Fruit fly (Drosophila melanogaster) whole organism, embryonic: ENCODE measurements around the gene schlank.

ENCODE experiments used
- Aef1 ChIP-seq: fragments of 200-800 bp; sonication (Bioruptor generic); IDR thresholded peaks from 3 replicates; pipeline ENCODE4 v1.3.6; 2022; ENCODE audit warnings: missing biosample characterization, missing genetic modification characterization
- Bteb2 ChIP-seq: fragments of 200-800 bp; sonication (Bioruptor generic); optimal IDR thresholded peaks from 2 replicates; lab custom pipeline; 2016; ENCODE audit warnings: missing biosample characterization, missing genetic modification characterization
- CG10267 ChIP-seq: fragments of 200-800 bp; sonication (Bioruptor generic); optimal IDR thresholded peaks from 2 replicates; lab custom pipeline; 2018; ENCODE audit warnings: missing biosample characterization, mild to moderate bottlenecking, missing genetic modification characterization, moderate library complexity
- CG10543 ChIP-seq: fragments of 200-800 bp; sonication (Bioruptor generic); optimal IDR thresholded peaks from 3 replicates; lab custom pipeline; 2017; ENCODE audit warnings: missing biosample characterization, mild to moderate bottlenecking, missing genetic modification characterization, moderate library complexity
- CG11247 ChIP-seq: fragments of 200-800 bp; sonication (Bioruptor generic); IDR thresholded peaks from 2 replicates; pipeline ENCODE4 v1.3.6; 2022; ENCODE audit warnings: missing biosample characterization, missing genetic modification characterization
- CG11504 ChIP-seq: fragments of 200-800 bp; sonication (Bioruptor generic); optimal IDR thresholded peaks from 3 replicates; lab custom pipeline; 2019; ENCODE audit warnings: missing biosample characterization, mild to moderate bottlenecking, missing genetic modification characterization, moderate library complexity
- CG12744 ChIP-seq: fragments of 200-800 bp; sonication (Bioruptor generic); optimal IDR thresholded peaks from 2 replicates; lab custom pipeline; 2016; ENCODE audit warnings: missing biosample characterization, missing genetic modification characterization
- CG12942 ChIP-seq: fragments of 200-800 bp; sonication (Bioruptor generic); optimal IDR thresholded peaks from 3 replicates; lab custom pipeline; 2016; ENCODE audit warnings: missing biosample characterization, missing genetic modification characterization
- CG13424 ChIP-seq: fragments of 200-800 bp; sonication (Bioruptor generic); optimal IDR thresholded peaks from 2 replicates; lab custom pipeline; 2019; ENCODE audit warnings: missing biosample characterization, mild to moderate bottlenecking, missing genetic modification characterization, moderate library complexity
- CG13894 ChIP-seq: fragments of 200-800 bp; sonication (Bioruptor generic); optimal IDR thresholded peaks from 3 replicates; lab custom pipeline; 2018; ENCODE audit warnings: missing biosample characterization, mild to moderate bottlenecking, missing genetic modification characterization, moderate library complexity
- CG14860 ChIP-seq: fragments of 200-800 bp; sonication (Bioruptor generic); IDR thresholded peaks from 3 replicates; pipeline ENCODE4 v1.3.6; 2022; ENCODE audit warnings: missing biosample characterization, missing genetic modification characterization; ENCODE audit not compliant: partially characterized antibody
- CG15011 ChIP-seq: fragments of 200-800 bp; sonication (Bioruptor generic); optimal IDR thresholded peaks from 3 replicates; lab custom pipeline; 2018; ENCODE audit warnings: missing biosample characterization, mild to moderate bottlenecking, missing genetic modification characterization
- CG15479 ChIP-seq: fragments of 200-800 bp; sonication (Bioruptor generic); optimal IDR thresholded peaks from 3 replicates; lab custom pipeline; 2019; ENCODE audit warnings: missing biosample characterization, mild to moderate bottlenecking, missing genetic modification characterization, moderate library complexity
- CG15601 ChIP-seq: fragments of 200-800 bp; sonication (Bioruptor generic); optimal IDR thresholded peaks from 3 replicates; lab custom pipeline; 2019; ENCODE audit warnings: missing biosample characterization, mild to moderate bottlenecking, missing genetic modification characterization, moderate library complexity
- CG17328 ChIP-seq: fragments of 200-800 bp; sonication (Bioruptor generic); IDR thresholded peaks from 2 replicates; pipeline ENCODE4 v1.3.6; 2022; ENCODE audit warnings: missing biosample characterization, missing genetic modification characterization
- CG2678 ChIP-seq: fragments of 200-800 bp; sonication (Bioruptor generic); optimal IDR thresholded peaks from 3 replicates; lab custom pipeline; 2019; ENCODE audit warnings: missing biosample characterization, mild to moderate bottlenecking, missing genetic modification characterization, moderate library complexity
- CG3281 ChIP-seq: fragments of 200-800 bp; sonication (Bioruptor generic); optimal IDR thresholded peaks from 3 replicates; lab custom pipeline; 2017; ENCODE audit warnings: missing biosample characterization, mild to moderate bottlenecking, missing genetic modification characterization
- CG4854 ChIP-seq: fragments of 200-800 bp; sonication (Bioruptor generic); optimal IDR thresholded peaks from 2 replicates; lab custom pipeline; 2016; ENCODE audit warnings: missing biosample characterization, missing genetic modification characterization, inconsistent platforms
- CG6683 ChIP-seq: fragments of 200-800 bp; sonication (Bioruptor generic); optimal IDR thresholded peaks from 2 replicates; lab custom pipeline; 2017; ENCODE audit warnings: missing biosample characterization, mild to moderate bottlenecking, missing genetic modification characterization, missing genetic modification reagents
- CG7928 ChIP-seq: fragments of 200-800 bp; sonication (Bioruptor generic); optimal IDR thresholded peaks from 2 replicates; lab custom pipeline; 2017; ENCODE audit warnings: missing biosample characterization, mild to moderate bottlenecking, missing genetic modification characterization
- CG9932 ChIP-seq: fragments of 200-800 bp; sonication (Bioruptor generic); IDR thresholded peaks from 2 replicates; pipeline ENCODE4 v1.3.6; 2022; ENCODE audit warnings: missing biosample characterization, missing genetic modification characterization
- E2f1 ChIP-seq: fragments of 200-800 bp; sonication (Bioruptor generic); IDR thresholded peaks from 2 replicates; pipeline ENCODE4 v1.3.6; 2022; ENCODE audit warnings: missing biosample characterization, missing genetic modification characterization
- Hr39 ChIP-seq: fragments of >200 bp; optimal IDR thresholded peaks from 2 replicates; lab custom pipeline; 2017
- Nf-YC ChIP-seq: fragments of 200-800 bp; optimal IDR thresholded peaks from 3 replicates; lab custom pipeline; 2019; ENCODE audit warnings: missing biosample characterization, mild to moderate bottlenecking, missing genetic modification characterization, moderate library complexity
- Optix ChIP-seq: fragments of 200-800 bp; sonication (Bioruptor generic); IDR thresholded peaks from 3 replicates; pipeline ENCODE4 v1.3.6; 2022; ENCODE audit warnings: missing biosample characterization, missing genetic modification characterization
- Pdp1 ChIP-seq, 2 experiments: fragments of 200-800 bp; sonication (Bioruptor generic); optimal IDR thresholded peaks; 3 replicates each; lab custom pipeline; 2016; ENCODE audit warnings: missing biosample characterization in 2 of 2, missing genetic modification characterization in 2 of 2, mild to moderate bottlenecking in 1 of 2, moderate library complexity in 1 of 2
- Ptx1 ChIP-seq: fragments of 200-800 bp; sonication (Bioruptor generic); IDR thresholded peaks from 2 replicates; pipeline ENCODE4 v1.3.6; 2022; ENCODE audit warnings: missing biosample characterization, missing genetic modification characterization
- Spps ChIP-seq: fragments of 200-800 bp; sonication (Bioruptor generic); optimal IDR thresholded peaks from 2 replicates; lab custom pipeline; 2018; ENCODE audit warnings: missing biosample characterization, mild to moderate bottlenecking, missing genetic modification characterization
- Taf1 ChIP-seq: fragments of 200-800 bp; sonication (Bioruptor generic); IDR thresholded peaks from 2 replicates; pipeline ENCODE4 v1.3.6; 2022; ENCODE audit warnings: missing biosample characterization, missing genetic modification characterization
- amos ChIP-seq: fragments of 200-800 bp; sonication (Bioruptor generic); IDR thresholded peaks from 2 replicates; pipeline ENCODE4 v1.3.6; 2022; ENCODE audit warnings: missing biosample characterization, missing genetic modification characterization; ENCODE audit not compliant: partially characterized antibody
- az2 ChIP-seq: fragments of 200-800 bp; sonication (Bioruptor generic); optimal IDR thresholded peaks from 3 replicates; lab custom pipeline; 2016; ENCODE audit warnings: missing biosample characterization, missing genetic modification characterization
- bab2 ChIP-seq: fragments of 200-800 bp; sonication (Bioruptor generic); optimal IDR thresholded peaks from 2 replicates; lab custom pipeline; 2016; ENCODE audit warnings: missing biosample characterization, missing genetic modification characterization
- da ChIP-seq: fragments of 200-800 bp; sonication (Bioruptor generic); optimal IDR thresholded peaks from 2 replicates; lab custom pipeline; 2016; ENCODE audit warnings: missing biosample characterization, missing genetic modification characterization
- dmrt11E ChIP-seq: fragments of 200-800 bp; sonication (Bioruptor generic); optimal IDR thresholded peaks from 3 replicates; lab custom pipeline; 2018; ENCODE audit warnings: missing biosample characterization, mild to moderate bottlenecking, missing genetic modification characterization, moderate library complexity
- dysf ChIP-seq: fragments of 200-800 bp; sonication (Bioruptor generic); IDR thresholded peaks from 3 replicates; pipeline ENCODE4 v1.3.6; 2022; ENCODE audit warnings: missing biosample characterization, missing genetic modification characterization
- gro ChIP-seq: fragments of 200-800 bp; sonication (Bioruptor generic); optimal IDR thresholded peaks from 2 replicates; lab custom pipeline; 2016; ENCODE audit warnings: missing biosample characterization, missing genetic modification characterization
- h ChIP-seq: fragments of >200 bp; optimal IDR thresholded peaks from 2 replicates; lab custom pipeline; 2017
- kni ChIP-seq: fragments of 200-800 bp; sonication (Bioruptor generic); optimal IDR thresholded peaks from 3 replicates; lab custom pipeline; 2017; ENCODE audit warnings: mild to moderate bottlenecking, missing biosample characterization, missing genetic modification reagents, missing genetic modification characterization
- luna ChIP-seq: fragments of 200-800 bp; sonication (Bioruptor generic); optimal IDR thresholded peaks from 2 replicates; lab custom pipeline; 2016; ENCODE audit warnings: missing biosample characterization, missing genetic modification characterization
- peb ChIP-seq: fragments of 200-800 bp; sonication (Bioruptor generic); IDR thresholded peaks from 2 replicates; pipeline ENCODE4 v1.3.6; 2022; ENCODE audit warnings: missing biosample characterization, missing genetic modification characterization
- prd ChIP-seq, 3 experiments: fragments of >200 bp in 2 of 3; fragments of 200-800 bp in 1 of 3; sonication (Bioruptor generic) in 1 of 3; optimal IDR thresholded peaks in 2 of 3; IDR thresholded peaks in 1 of 3; 2 replicates in 2 of 3; 3 replicates in 1 of 3; pipeline versions ENCODE4 v1.3.6 to Lab custom; 2017 to 2022; ENCODE audit warnings: missing biosample characterization in 1 of 3, missing genetic modification characterization in 1 of 3
- sc ChIP-seq, 3 experiments: fragments of >200 bp in 2 of 3; fragments of 200-800 bp in 1 of 3; sonication (Bioruptor generic) in 1 of 3; optimal IDR thresholded peaks; 2 replicates in 2 of 3; 3 replicates in 1 of 3; lab custom pipeline; 2017; ENCODE audit warnings: mild to moderate bottlenecking in 1 of 3, missing biosample characterization in 1 of 3, missing genetic modification characterization in 1 of 3, missing genetic modification reagents in 1 of 3
- sima ChIP-seq: fragments of 200-800 bp; sonication (Bioruptor generic); optimal IDR thresholded peaks from 2 replicates; lab custom pipeline; 2016; ENCODE audit warnings: missing biosample characterization, missing genetic modification characterization
- sisA ChIP-seq: fragments of 200-800 bp; sonication (Bioruptor generic); IDR thresholded peaks from 2 replicates; pipeline ENCODE4 v1.3.6; 2022; ENCODE audit warnings: missing biosample characterization, missing genetic modification characterization
- slou ChIP-seq: fragments of 200-800 bp; sonication (Bioruptor generic); optimal IDR thresholded peaks from 3 replicates; lab custom pipeline; 2016; ENCODE audit warnings: missing biosample characterization, missing genetic modification characterization
- sr ChIP-seq: fragments of 200-800 bp; sonication (Bioruptor generic); IDR thresholded peaks from 3 replicates; pipeline ENCODE4 v1.3.6; 2022; ENCODE audit warnings: missing biosample characterization, missing genetic modification characterization
- tap ChIP-seq: fragments of 200-800 bp; optimal IDR thresholded peaks from 3 replicates; lab custom pipeline; 2019; ENCODE audit warnings: missing biosample characterization, mild to moderate bottlenecking, missing genetic modification characterization, moderate library complexity
- vfl ChIP-seq: fragments of 200-800 bp; sonication (Bioruptor generic); optimal IDR thresholded peaks from 2 replicates; lab custom pipeline; 2016; ENCODE audit warnings: missing biosample characterization, missing genetic modification characterization
- wek ChIP-seq: fragments of 200-800 bp; sonication (Bioruptor generic); optimal IDR thresholded peaks from 3 replicates; lab custom pipeline; 2018; ENCODE audit warnings: missing biosample characterization, mild to moderate bottlenecking, missing genetic modification characterization, moderate library complexity
- wor ChIP-seq: fragments of 200-800 bp; sonication (Bioruptor generic); IDR thresholded peaks from 2 replicates; pipeline ENCODE4 v1.3.6; 2022; ENCODE audit warnings: missing biosample characterization, missing genetic modification characterization

The schlank gene

DNA sequence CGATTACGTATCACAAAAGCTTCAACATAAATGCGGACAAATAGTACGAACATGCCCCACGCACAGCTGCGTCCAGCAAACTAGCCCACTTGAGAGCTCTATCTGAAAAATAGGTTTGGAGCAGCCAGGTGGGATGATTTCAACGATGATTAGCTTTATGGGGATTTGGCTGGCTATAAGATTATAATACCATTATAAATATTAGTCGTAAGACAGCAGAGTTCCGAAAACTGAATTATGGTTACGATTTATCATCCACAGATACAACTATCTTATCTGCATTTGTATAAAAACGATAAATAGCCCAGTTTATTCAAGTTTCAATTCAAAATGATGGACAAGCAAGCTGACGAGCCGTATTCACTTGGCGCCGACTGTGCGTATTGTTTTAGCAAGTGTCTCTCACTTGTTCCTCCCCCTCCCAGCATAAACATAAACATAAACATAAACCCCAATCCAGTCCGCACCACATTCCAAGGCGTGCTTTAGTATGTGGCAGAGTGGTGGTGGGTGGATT, 3.4 kb downstream of the schlank start (continued):
- TF ChIP-seq CG7928 (GFP tag; lab: Kevin White, UChicago) (peak; percentile 40), CG4854 (GFP tag; lab: Kevin White, UChicago) (peak; percentile 61), amos (GFP tag; lab: Robert Waterston, UW) (no peak), CG15011 (peak; percentile 79), CG11504 (tag; lab: Kevin White, UChicago) (peak; percentile 86), da (GFP tag; lab: Kevin White, UChicago) (no peak), sima (GFP tag; lab: Kevin White, UChicago) (no peak), luna (no peak), Pdp1 (GFP tag; optimal IDR thresholded peaks at IDR 0.05; lab: Kevin White, UChicago) (peak; percentile 47 to 56), Spps (peak; percentile 0), CG13424 (tag; lab: Kevin White, UChicago) (peak; percentile 78), h (lab: Kevin White, UChicago) (no peak), az2 (peak; percentile 49), CG11247 (GFP tag; lab: Robert Waterston, UW) (peak; percentile 31; the same call in 1 of the 2 replicates), CG17328 (GFP tag; lab: Robert Waterston, UW) (no peak), sr (peak; percentile 15; the same call in 1 of the 3 replicates), wek (GFP tag; lab: Kevin White, UChicago) (peak; percentile 20), CG15479 (GFP tag; lab: Kevin White, UChicago) (no peak), Optix (no peak; the same call in 2 of the 3 replicates), Hr39 (lab: Kevin White, UChicago) (no peak), CG6683 (GFP tag; lab: Kevin White, UChicago) (peak; percentile 79), Nf-YC (peak; percentile 73), dysf (GFP tag; lab: Robert Waterston, UW) (peak; percentile 85), vfl (peak; percentile 30), gro (GFP tag; lab: Kevin White, UChicago) (peak; percentile 58), CG14860 (GFP tag; lab: Robert Waterston, UW) (no peak), bab2 (GFP tag; lab: Kevin White, UChicago) (peak; percentile 55), CG9932 (GFP tag; lab: Robert Waterston, UW) (peak; percentile 48; the same call in 1 of the 2 replicates), CG3281 (GFP tag; lab: Kevin White, UChicago) (peak; percentile 91), CG12942 (peak; percentile 35), slou (GFP tag; lab: Kevin White, UChicago) (no peak), Ptx1 (peak; percentile 67), sc (optimal IDR thresholded peaks at IDR 0.05; lab: Kevin White, UChicago) (no peak), sc (GFP tag; optimal IDR thresholded peaks at IDR 0.05; lab: Kevin White, UChicago) (peak; percentile 41), CG2678 (tag; lab: Kevin White, UChicago) (peak; percentile 91), CG12744 (GFP tag; lab: Kevin White, UChicago) (peak; percentile 49), Taf1 (GFP tag; lab: Robert Waterston, UW) (no peak), Aef1 (GFP tag; lab: Robert Waterston, UW) (peak; percentile 50; the same call in 2 of the 3 replicates), E2f1 (GFP tag; lab: Robert Waterston, UW) (no peak), CG15601 (peak; percentile 23), Bteb2 (peak; percentile 43), peb (GFP tag; lab: Robert Waterston, UW) (0 out of 2 replicates have a peak, but pooled peaks have one; percentile 15), tap (tag; lab: Kevin White, UChicago) (peak; percentile 70), sisA (GFP tag; lab: Robert Waterston, UW) (peak; percentile 61), CG13894 (peak; percentile 51), wor (no peak), CG10267 (tag; lab: Kevin White, UChicago) (peak; percentile 65), prd (optimal IDR thresholded peaks at IDR 0.05; lab: Kevin White, UChicago) (no peak), prd (GFP tag; IDR thresholded peaks at IDR 0.05; lab: Robert Waterston, UW) (peak; percentile 71), CG10543 (GFP tag; lab: Kevin White, UChicago) (peak; percentile 86), dmrt11E (tag; lab: Kevin White, UChicago) (peak; percentile 1), kni (no peak)
